Fruit fly (Drosophila melanogaster): ENCODE data around the gene Trx2.

Gene Trx2

DNA sequence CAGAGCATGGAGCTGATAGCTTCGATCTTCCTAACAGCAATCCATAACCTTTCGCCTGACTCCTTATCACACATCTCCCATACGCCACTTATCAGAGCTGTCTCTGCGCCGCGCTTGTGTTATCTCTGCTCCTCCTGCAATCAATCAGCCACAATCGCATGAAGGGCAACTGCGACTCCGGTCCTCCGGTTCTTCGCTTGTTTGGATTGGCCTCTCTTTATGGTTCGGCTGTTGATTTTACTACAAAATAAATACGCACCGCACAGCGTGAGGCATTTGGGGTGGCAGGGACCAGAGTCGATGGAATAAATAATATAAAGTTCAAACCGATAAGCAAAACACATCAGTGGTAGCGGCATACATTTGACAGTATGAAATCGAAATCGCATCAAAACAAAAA, 20.1 kb downstream of the Trx2 start (continued):
- TF ChIP-seq YL-1 (GFP tag; optimal IDR thresholded peaks at IDR 0.05): no peak
- peak; percentile 41 for TF ChIP-seq p53 (GFP tag; optimal IDR thresholded peaks at IDR 0.05)
- peak; percentile 24 for TF ChIP-seq CG5180 (GFP tag; optimal IDR thresholded peaks at IDR 0.05)
- peak; percentile 81 for TF ChIP-seq ci (GFP tag; IDR thresholded peaks at IDR 0.05)
- no peak for TF ChIP-seq tll (GFP tag; optimal IDR thresholded peaks at IDR 0.05)
- TF ChIP-seq CG13894 (tag; optimal IDR thresholded peaks at IDR 0.05): no peak
- no peak for TF ChIP-seq CG8478 (optimal IDR thresholded peaks at IDR 0.05)
- TF ChIP-seq br (optimal IDR thresholded peaks at IDR 0.05): no peak
- TF ChIP-seq CG15696 (tag; optimal IDR thresholded peaks at IDR 0.05): peak; percentile 96
- TF ChIP-seq CG11247 (GFP tag; IDR thresholded peaks at IDR 0.05): peak; percentile 60
- peak in 1 of 2 experiments; percentile 63 for TF ChIP-seq dpn (GFP tag; optimal IDR thresholded peaks at IDR 0.05)
- peak; percentile 39 for TF ChIP-seq odd (GFP tag; optimal IDR thresholded peaks at IDR 0.05)
- TF ChIP-seq CG14667 (GFP tag; IDR thresholded peaks at IDR 0.05): peak; percentile 26; the same call in 1 of the 2 replicates
- no peak for TF ChIP-seq Sox102F (GFP tag; optimal IDR thresholded peaks at IDR 0.05)
- TF ChIP-seq E2f1 (GFP tag; IDR thresholded peaks at IDR 0.05): peak; percentile 52; the same call in 1 of the 2 replicates
- peak; percentile 50 for TF ChIP-seq CG10979 (tag; optimal IDR thresholded peaks at IDR 0.05)
- TF ChIP-seq CG1647 (GFP tag; optimal IDR thresholded peaks at IDR 0.05): peak; percentile 58
- TF ChIP-seq CG12104 (GFP tag; optimal IDR thresholded peaks at IDR 0.05): peak; percentile 39
- peak; percentile 32; the same call in 1 of the 2 replicates for TF ChIP-seq CG10366 (GFP tag; IDR thresholded peaks at IDR 0.05)
- peak; percentile 56; the same call in 1 of the 2 replicates for TF ChIP-seq CG17328 (GFP tag; IDR thresholded peaks at IDR 0.05)
- TF ChIP-seq Drgx (GFP tag; IDR thresholded peaks at IDR 0.05): no peak
- peak; percentile 63 for TF ChIP-seq Camta (GFP tag; optimal IDR thresholded peaks at IDR 0.05)
- peak; percentile 39; the same call in 1 of the 3 replicates for TF ChIP-seq croc (GFP tag; conservative IDR thresholded peaks at IDR 0.05)
- no peak for TF ChIP-seq H15 (GFP tag; IDR thresholded peaks at IDR 0.05)
- TF ChIP-seq CG3065 (GFP tag; optimal IDR thresholded peaks at IDR 0.05): peak; percentile 14
- TF ChIP-seq CG10147 (GFP tag; optimal IDR thresholded peaks at IDR 0.05): no peak
- TF ChIP-seq CG13775 (GFP tag; optimal IDR thresholded peaks at IDR 0.05): peak; percentile 12
- TF ChIP-seq CG4854 (GFP tag; optimal IDR thresholded peaks at IDR 0.05): peak; percentile 20
- TF ChIP-seq CG4617 (GFP tag; optimal IDR thresholded peaks at IDR 0.05; ENCODE audit: borderline replicate concordance): no peak
- TF ChIP-seq Eip74EF (GFP tag; optimal IDR thresholded peaks at IDR 0.05): no peak
- peak; percentile 53 for TF ChIP-seq stwl (tag; optimal IDR thresholded peaks at IDR 0.05)
- TF ChIP-seq chn (GFP tag; optimal IDR thresholded peaks at IDR 0.05): peak; percentile 40
- peak; percentile 31; the same call in 1 of the 2 replicates for TF ChIP-seq CG1024 (GFP tag; IDR thresholded peaks at IDR 0.05)
- TF ChIP-seq sima (GFP tag; optimal IDR thresholded peaks at IDR 0.05): no peak
- TF ChIP-seq CG3838 (GFP tag; optimal IDR thresholded peaks at IDR 0.05): peak; percentile 53
- no peak for TF ChIP-seq gfzf (GFP tag; optimal IDR thresholded peaks at IDR 0.05)
- TF ChIP-seq az2 (GFP tag; optimal IDR thresholded peaks at IDR 0.05): no peak
- no peak for TF ChIP-seq abd-A (tag; optimal IDR thresholded peaks at IDR 0.05)
- TF ChIP-seq BEAF-32 (GFP tag; optimal IDR thresholded peaks at IDR 0.05): no peak
- TF ChIP-seq yki (optimal IDR thresholded peaks at IDR 0.05): no peak
- no peak; the same call in 1 of the 2 replicates for TF ChIP-seq ssp (GFP tag; IDR thresholded peaks at IDR 0.05)
- TF ChIP-seq al (GFP tag; IDR thresholded peaks at IDR 0.05): no peak
- TF ChIP-seq fu2 (GFP tag; optimal IDR thresholded peaks at IDR 0.05): no peak
- TF ChIP-seq nom (GFP tag; optimal IDR thresholded peaks at IDR 0.05): no peak
- peak; percentile 18 for TF ChIP-seq ewg (GFP tag; optimal IDR thresholded peaks at IDR 0.05)
- TF ChIP-seq CG42726 (GFP tag; IDR thresholded peaks at IDR 0.05; ENCODE audit: partially characterized antibody): no peak
- TF ChIP-seq sens (GFP tag): peak; percentile 95
- TF ChIP-seq psq (GFP tag; optimal IDR thresholded peaks at IDR 0.05): no peak
- peak; percentile 26; the same call in 1 of the 2 replicates for TF ChIP-seq ranshi (GFP tag; IDR thresholded peaks at IDR 0.05)
- TF ChIP-seq otp (GFP tag; IDR thresholded peaks at IDR 0.05): peak; percentile 84
- TF ChIP-seq CTCF (GFP tag; optimal IDR thresholded peaks at IDR 0.05): no peak
- peak; percentile 27 for TF ChIP-seq zen (tag; optimal IDR thresholded peaks at IDR 0.05)
